Fruit fly (Drosophila melanogaster): Measurements from ENCODE around the gene CG1791.

CG1791 gene

DNA sequence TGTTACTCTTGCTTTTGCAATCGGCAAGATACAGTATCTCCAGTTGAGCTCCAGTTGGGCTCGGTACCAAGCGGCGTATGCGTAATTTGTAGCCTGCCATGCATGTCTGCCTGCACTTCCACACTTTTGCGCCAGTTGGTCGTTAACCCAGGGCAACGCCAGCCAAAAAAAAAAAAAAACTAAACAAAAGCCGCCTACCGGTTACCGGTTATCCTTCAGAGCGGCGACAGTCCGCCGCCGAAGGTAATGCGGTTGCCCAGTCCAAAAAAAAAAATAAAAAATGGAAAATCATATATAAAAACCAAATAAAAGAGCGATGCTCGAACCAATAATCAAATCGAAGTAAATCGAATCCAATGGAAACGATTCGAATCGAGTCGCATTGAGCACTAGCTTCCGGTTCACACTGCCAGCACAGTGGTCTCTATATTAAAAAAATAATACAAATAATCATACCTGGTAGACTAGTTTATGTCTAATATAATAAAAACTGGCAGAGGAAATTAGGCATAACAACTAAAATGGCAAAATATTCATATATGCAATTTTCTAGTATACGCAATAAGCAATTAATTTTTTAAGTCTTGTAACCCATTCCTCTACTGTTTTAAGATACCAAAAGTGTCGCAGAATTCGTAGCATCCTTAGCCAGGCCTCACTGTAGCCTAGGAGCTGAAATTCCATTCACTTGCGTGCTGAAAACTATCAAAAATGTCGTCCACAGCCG is 22.8 kb upstream of the CG1791 start (continued):
- TF ChIP-seq Nf-YC (tag; optimal IDR thresholded peaks at IDR 0.05) (peak; percentile 16), crc (GFP tag; optimal IDR thresholded peaks at IDR 0.05) (no peak), Eip74EF (GFP tag; optimal IDR thresholded peaks at IDR 0.05) (peak in 1 of 2 experiments; percentile 67), CG5953 (GFP tag; IDR thresholded peaks at IDR 0.05) (no peak), cad (GFP tag; optimal IDR thresholded peaks at IDR 0.05) (no peak), CG11456 (GFP tag; IDR thresholded peaks at IDR 0.05) (no peak), CG2889 (GFP tag; IDR thresholded peaks at IDR 0.05) (no peak), CG6683 (GFP tag; optimal IDR thresholded peaks at IDR 0.05) (no peak), Asciz (GFP tag; optimal IDR thresholded peaks at IDR 0.05) (no peak), schlank (tag; optimal IDR thresholded peaks at IDR 0.05) (no peak), Adf1 (GFP tag; IDR thresholded peaks at IDR 0.05) (no peak), Bdp1 (GFP tag; optimal IDR thresholded peaks at IDR 0.05) (no peak), dysf (GFP tag; IDR thresholded peaks at IDR 0.05) (peak; percentile 75; the same call in 2 of the 3 replicates), CG32767 (GFP tag; IDR thresholded peaks at IDR 0.05) (no peak), H2.0 (GFP tag; IDR thresholded peaks at IDR 0.05) (no peak), maf-S (GFP tag; optimal IDR thresholded peaks at IDR 0.05) (no peak), Hr39 (optimal IDR thresholded peaks at IDR 0.05) (no peak), so (GFP tag; IDR thresholded peaks at IDR 0.05) (0 out of 3 replicates have a peak, but pooled peaks have one; percentile 29), tgo (GFP tag; IDR thresholded peaks at IDR 0.05) (no peak; the same call in 2 of the 3 replicates), Rfx (GFP tag; IDR thresholded peaks at IDR 0.05) (peak; percentile 45; the same call in 1 of the 2 replicates), CG9817 (tag; optimal IDR thresholded peaks at IDR 0.05) (peak; percentile 32), Dbx (GFP tag; IDR thresholded peaks at IDR 0.05) (no peak), CG30403 (GFP tag; optimal IDR thresholded peaks at IDR 0.05) (peak; percentile 6), CG3065 (GFP tag; optimal IDR thresholded peaks at IDR 0.05) (no peak), gro (GFP tag; optimal IDR thresholded peaks at IDR 0.05) (no peak), CG2678 (tag; optimal IDR thresholded peaks at IDR 0.05) (peak; percentile 45), CG15514 (GFP tag; optimal IDR thresholded peaks at IDR 0.05) (peak; percentile 8), pan (optimal IDR thresholded peaks at IDR 0.05) (no peak), pan (GFP tag; optimal IDR thresholded peaks at IDR 0.05 in 1 of 2, IDR thresholded peaks at IDR 0.05 in 1 of 2) (no peak), zf30C (GFP tag; optimal IDR thresholded peaks at IDR 0.05) (no peak), al (GFP tag; IDR thresholded peaks at IDR 0.05) (peak; percentile 15; the same call in 1 of the 2 replicates)

DNA sequence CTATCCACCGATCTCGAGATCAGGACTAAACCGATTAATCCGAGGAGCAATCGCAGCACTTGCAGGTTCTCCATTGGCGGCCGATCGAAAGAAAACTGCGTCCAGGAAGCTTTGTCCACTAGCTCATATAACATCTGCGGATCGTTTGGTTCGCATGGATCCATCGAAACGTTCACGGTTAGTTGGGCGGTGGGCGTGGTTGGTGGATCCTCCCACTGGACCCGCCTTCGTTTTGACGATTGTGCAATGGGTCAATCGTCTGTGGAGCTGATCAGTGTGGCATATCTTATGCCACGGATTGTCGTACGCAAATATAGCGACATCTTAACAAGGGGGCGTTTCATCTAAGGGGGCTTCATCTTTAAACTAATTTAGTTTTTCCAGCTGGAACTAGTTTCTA is 15.8 kb upstream of the CG1791 start, which contains the start of gene CG15252:
Gene CG15252 (minus strand): TSS at position 101 of the 400 bp plus-strand sequence.
- TF ChIP-seq Scr (GFP tag; IDR thresholded peaks at IDR 0.05; ENCODE audit: partially characterized antibody), result no peak
- TF ChIP-seq Nf-YA (GFP tag; IDR thresholded peaks at IDR 0.05), result no peak
- no peak for TF ChIP-seq CG7357 (GFP tag; IDR thresholded peaks at IDR 0.05)
- TF ChIP-seq dpn (GFP tag; optimal IDR thresholded peaks at IDR 0.05), result no peak
- no peak for TF ChIP-seq grn (GFP tag; optimal IDR thresholded peaks at IDR 0.05)
- TF ChIP-seq gcm2 (GFP tag; optimal IDR thresholded peaks at IDR 0.05), result no peak
- no peak for TF ChIP-seq CG17328 (GFP tag; IDR thresholded peaks at IDR 0.05)
- TF ChIP-seq cwo (GFP tag; optimal IDR thresholded peaks at IDR 0.05), result no peak

DNA sequence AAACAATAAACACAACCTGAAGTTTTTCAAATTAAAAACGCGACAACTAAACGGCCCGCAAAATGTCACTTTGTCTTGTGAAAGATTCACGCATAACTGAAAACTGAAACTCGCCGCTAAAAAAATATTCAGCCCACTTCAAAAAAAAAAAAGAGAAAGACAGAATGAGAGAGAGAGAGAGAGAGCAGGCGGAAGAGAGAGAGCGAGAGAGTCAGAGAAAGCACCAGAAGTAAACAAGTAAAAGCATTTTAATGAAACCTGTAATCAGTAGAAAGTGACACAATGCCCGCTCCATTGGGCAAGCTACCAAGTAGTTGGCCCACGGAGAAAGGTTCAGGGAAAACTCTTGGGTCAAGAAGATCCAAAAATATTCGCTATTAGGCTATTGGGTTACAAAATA is 12.6 kb upstream of the CG1791 start, which contains the start of gene CG43386:
Gene CG43386 (minus strand): TSS at position 101 of the 400 bp plus-strand sequence.
- TF ChIP-seq Blimp-1 (GFP tag; optimal IDR thresholded peaks at IDR 0.05), result peak; percentile 48
- TF ChIP-seq HLH54F (GFP tag; optimal IDR thresholded peaks at IDR 0.05), result no peak
- TF ChIP-seq inv (GFP tag; IDR thresholded peaks at IDR 0.05; ENCODE audit: partially characterized antibody), result no peak

Measured in whole organism, embryonic.